Worm (Caenorhabditis elegans): Measurements from ENCODE around the gene W10G11.19.

Gene W10G11.19

ce11 chrII:3518961-3519544, 31.4 kb upstream of the W10G11.19 start, which contains the start of gene clec-126 (continued):
- peak; percentile 50; the same call in 1 of the 2 replicates for TF ChIP-seq C06A6.2 (GFP tag; conservative IDR thresholded peaks at IDR 0.05)
- peak; percentile 80 for TF ChIP-seq unc-130 (GFP tag; optimal IDR thresholded peaks at IDR 0.05)
- TF ChIP-seq let-526 (GFP tag; IDR thresholded peaks at IDR 0.05): no peak
- TF ChIP-seq F57C9.4 (tag; optimal IDR thresholded peaks at IDR 0.05): no peak
- no peak for TF ChIP-seq F49E8.2 (tag; optimal IDR thresholded peaks at IDR 0.05; ENCODE audit: insufficient read depth)
- peak; percentile 87 for TF ChIP-seq athp-1 (tag; optimal IDR thresholded peaks at IDR 0.05)
- peak; percentile 93 for TF ChIP-seq ztf-26 (tag; optimal IDR thresholded peaks at IDR 0.05)
- peak; percentile 87 for TF ChIP-seq lsy-27 (tag; optimal IDR thresholded peaks at IDR 0.05; ENCODE audit: borderline replicate concordance, insufficient read depth)
- peak; percentile 73 for TF ChIP-seq gei-17 (GFP tag; optimal IDR thresholded peaks at IDR 0.05)
- peak; percentile 50; the same call in 1 of the 2 replicates for TF ChIP-seq zfh-2 (GFP tag; conservative IDR thresholded peaks at IDR 0.05)
- TF ChIP-seq mxl-1 (tag; optimal IDR thresholded peaks at IDR 0.05): peak; percentile 78
- peak; percentile 12 for TF ChIP-seq efl-1 (GFP tag; optimal IDR thresholded peaks at IDR 0.05)
- peak; percentile 77 for TF ChIP-seq ztf-18 (tag; optimal IDR thresholded peaks at IDR 0.05)
- TF ChIP-seq ztf-6 (GFP tag; IDR thresholded peaks at IDR 0.05): peak; percentile 80
- TF ChIP-seq die-1 (tag; optimal IDR thresholded peaks at IDR 0.05): peak; percentile 87
- no peak for TF ChIP-seq nhr-120 (GFP tag; IDR thresholded peaks at IDR 0.05)
- TF ChIP-seq Y53F4B.3 (GFP tag; IDR thresholded peaks at IDR 0.05): no peak
- TF ChIP-seq madf-3 (GFP tag; IDR thresholded peaks at IDR 0.05): peak; percentile 16; the same call in 1 of the 2 replicates
- peak; percentile 79 for TF ChIP-seq pbrm-1 (GFP tag; IDR thresholded peaks at IDR 0.05)
- 0 out of 2 replicates have a peak, but pooled peaks have one; percentile 10 for TF ChIP-seq F37B4.10 (GFP tag; IDR thresholded peaks at IDR 0.05)
- TF ChIP-seq tlf-1 (GFP tag; optimal IDR thresholded peaks at IDR 0.05): peak; percentile 77
- peak; percentile 84 for TF ChIP-seq mcd-1 (GFP tag; IDR thresholded peaks at IDR 0.05)
- peak; percentile 87 for TF ChIP-seq him-1 (tag; optimal IDR thresholded peaks at IDR 0.05)
- TF ChIP-seq snpc-4 (GFP tag; optimal IDR thresholded peaks at IDR 0.05): peak; percentile 75
- TF ChIP-seq snpc-4 (tag; optimal IDR thresholded peaks at IDR 0.05): peak; percentile 50 to 85 (median 82)
- peak; percentile 73 for TF ChIP-seq egl-44 (GFP tag; IDR thresholded peaks at IDR 0.05)
- TF ChIP-seq attf-3 (GFP tag; conservative IDR thresholded peaks at IDR 0.05): peak; percentile 62; the same call in 1 of the 2 replicates
- peak; percentile 84 for TF ChIP-seq B0035.1 (tag; optimal IDR thresholded peaks at IDR 0.05)
- peak; percentile 62 for TF ChIP-seq ZK185.1 (tag; optimal IDR thresholded peaks at IDR 0.05; ENCODE audit: poor library complexity, severe bottlenecking)
- TF ChIP-seq lsl-1 (GFP tag; optimal IDR thresholded peaks at IDR 0.05): peak; percentile 66
- TF ChIP-seq bed-1 (GFP tag; IDR thresholded peaks at IDR 0.05): no peak
- TF ChIP-seq egrh-3 (GFP tag; IDR thresholded peaks at IDR 0.05): peak; percentile 54
- TF ChIP-seq hlh-12 (tag; optimal IDR thresholded peaks at IDR 0.05): peak; percentile 29
- TF ChIP-seq F10E7.11 (tag; optimal IDR thresholded peaks at IDR 0.05): no peak
- TF ChIP-seq F33H1.4 (GFP tag; IDR thresholded peaks at IDR 0.05): peak; percentile 42
- peak; percentile 12 for TF ChIP-seq ets-4 (GFP tag; optimal IDR thresholded peaks at IDR 0.05)
- TF ChIP-seq lin-40 (tag; optimal IDR thresholded peaks at IDR 0.05): peak; percentile 94
- TF ChIP-seq lin-35 (GFP tag; optimal IDR thresholded peaks at IDR 0.05): peak in 1 of 3 experiments; percentile 58
- TF ChIP-seq sptf-2 (GFP tag; optimal IDR thresholded peaks at IDR 0.05): peak; percentile 28
- TF ChIP-seq hrde-1 (tag; optimal IDR thresholded peaks at IDR 0.05; ENCODE audit: borderline replicate concordance): peak; percentile 56

Data from whole organism, young adult.